Fruit fly (Drosophila melanogaster): ENCODE data around the gene CG45491.

The CG45491 gene

DNA sequence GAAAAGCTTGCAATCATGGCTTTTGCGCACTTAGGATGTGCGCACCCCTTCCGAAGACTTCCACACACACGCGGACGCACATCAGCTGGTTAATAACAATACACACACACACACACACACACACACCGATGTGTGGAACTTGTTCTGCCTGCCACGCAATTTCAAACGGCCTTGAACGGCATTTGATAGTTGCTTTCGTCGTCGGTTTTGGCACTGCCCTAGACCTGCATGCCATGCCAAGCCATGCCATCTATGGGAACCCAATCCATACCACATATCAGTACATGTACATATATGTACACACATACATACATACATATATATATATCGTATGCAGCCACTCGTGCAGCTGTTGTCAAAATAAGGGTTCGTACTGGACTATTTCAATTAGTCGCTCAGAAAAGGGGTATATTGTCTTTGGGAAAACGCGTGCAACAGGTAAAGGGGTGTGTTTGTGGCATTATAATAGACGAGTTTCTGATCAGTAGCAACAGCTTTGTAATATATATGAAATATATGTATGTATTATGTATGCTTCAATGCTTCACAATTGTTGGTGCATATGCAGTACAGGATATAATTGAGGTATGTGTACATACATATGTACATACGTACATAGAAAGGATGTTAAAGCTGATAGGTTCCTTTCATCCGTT lies 48.7 kb downstream of the CG45491 start, which contains the start of gene amn:
amn (minus strand) TSS at position 51 of the 656 bp plus-strand sequence.
- TF ChIP-seq scrt (GFP tag; optimal IDR thresholded peaks at IDR 0.05) (peak; percentile 59), CG8944 (GFP tag; optimal IDR thresholded peaks at IDR 0.05) (no peak), cg (GFP tag; optimal IDR thresholded peaks at IDR 0.05) (peak; percentile 49), gcm (GFP tag; optimal IDR thresholded peaks at IDR 0.05) (peak; percentile 19), pros (GFP tag; optimal IDR thresholded peaks at IDR 0.05) (peak; percentile 12), Kr (GFP tag; optimal IDR thresholded peaks at IDR 0.05) (peak; percentile 53), Hsf (GFP tag; optimal IDR thresholded peaks at IDR 0.05) (no peak), Lim3 (GFP tag; IDR thresholded peaks at IDR 0.05) (no peak), nerfin-1 (tag; optimal IDR thresholded peaks at IDR 0.05) (peak; percentile 65), HmgZ (tag; optimal IDR thresholded peaks at IDR 0.05) (no peak)

DNA sequence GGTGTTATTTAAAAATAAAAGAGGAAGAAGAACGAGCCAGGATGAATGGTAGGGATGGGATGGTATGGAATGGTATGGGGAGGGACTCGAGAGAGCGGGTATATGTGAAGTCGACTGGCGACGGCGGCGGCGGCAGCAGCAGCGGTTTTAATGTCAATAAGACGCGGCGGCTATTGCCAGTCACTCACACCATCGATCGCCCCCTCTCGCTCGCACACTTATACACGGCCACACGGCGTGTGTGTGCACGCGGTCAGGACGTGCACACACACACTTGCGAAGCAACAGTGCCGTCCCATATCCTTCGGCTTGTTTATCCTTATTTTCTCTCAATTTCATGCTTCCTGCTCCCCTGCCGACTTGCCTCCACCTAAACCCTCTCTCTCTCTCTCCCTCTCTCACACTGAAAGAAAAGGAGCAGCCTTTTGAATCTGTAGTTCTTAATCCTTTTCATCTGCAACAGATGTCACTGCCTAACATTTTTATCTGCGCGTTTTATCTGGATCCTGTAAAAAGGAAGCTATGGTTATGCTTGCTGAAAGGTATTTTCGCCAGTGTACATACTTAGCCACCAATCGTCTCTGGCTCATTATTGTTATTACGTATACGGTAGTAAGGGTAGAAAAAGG lies 49.6 kb downstream of the CG45491 start:
- TF ChIP-seq Elba2 (GFP tag; optimal IDR thresholded peaks at IDR 0.05) (peak; percentile 77), CG30020 (tag; optimal IDR thresholded peaks at IDR 0.05) (peak; percentile 9), CG3407 (GFP tag; optimal IDR thresholded peaks at IDR 0.05) (peak; percentile 64), ranshi (GFP tag; IDR thresholded peaks at IDR 0.05) (peak; percentile 83), Eip74EF (GFP tag; optimal IDR thresholded peaks at IDR 0.05) (peak in 1 of 2 experiments; percentile 16), CG10462 (GFP tag; optimal IDR thresholded peaks at IDR 0.05) (peak; percentile 58), CG1603 (tag; optimal IDR thresholded peaks at IDR 0.05) (peak; percentile 91), Dp (GFP tag; optimal IDR thresholded peaks at IDR 0.05) (no peak), Stat92E (GFP tag; optimal IDR thresholded peaks at IDR 0.05) (no peak), CrebB (tag; optimal IDR thresholded peaks at IDR 0.05) (peak; percentile 69), lilli (GFP tag; optimal IDR thresholded peaks at IDR 0.05) (peak; percentile 91), zen2 (GFP tag; IDR thresholded peaks at IDR 0.05; ENCODE audit: partially characterized antibody) (no peak), CkIIα-i1 (GFP tag; IDR thresholded peaks at IDR 0.05) (no peak), CG2199 (GFP tag; IDR thresholded peaks at IDR 0.05) (peak; percentile 37; the same call in 1 of the 3 replicates), CG10267 (tag; optimal IDR thresholded peaks at IDR 0.05) (peak; percentile 80), odd (GFP tag; optimal IDR thresholded peaks at IDR 0.05) (peak; percentile 74), CG7372 (GFP tag; IDR thresholded peaks at IDR 0.05) (peak; percentile 80), otp (GFP tag; IDR thresholded peaks at IDR 0.05) (peak; percentile 82; the same call in 2 of the 3 replicates), gem (tag; optimal IDR thresholded peaks at IDR 0.05) (peak; percentile 91), CG3847 (GFP tag; IDR thresholded peaks at IDR 0.05) (peak; percentile 79), CG31441 (GFP tag; IDR thresholded peaks at IDR 0.05) (peak; percentile 84), CoRest (tag; optimal IDR thresholded peaks at IDR 0.05) (peak; percentile 86), prd (optimal IDR thresholded peaks at IDR 0.05) (no peak), prd (GFP tag; IDR thresholded peaks at IDR 0.05) (peak; percentile 94), Ada2b (GFP tag; IDR thresholded peaks at IDR 0.05) (peak; percentile 73), Max (GFP tag; optimal IDR thresholded peaks at IDR 0.05) (peak; percentile 45), CG11456 (GFP tag; IDR thresholded peaks at IDR 0.05) (peak; percentile 87), Nf-YA (GFP tag; IDR thresholded peaks at IDR 0.05) (peak; percentile 45; the same call in 1 of the 2 replicates), BtbVII (GFP tag; optimal IDR thresholded peaks at IDR 0.05) (peak; percentile 71), ab (GFP tag; optimal IDR thresholded peaks at IDR 0.05) (peak; percentile 2), peb (GFP tag; IDR thresholded peaks at IDR 0.05) (peak; percentile 67), CG9876 (GFP tag; optimal IDR thresholded peaks at IDR 0.05) (peak; percentile 87), CG1647 (GFP tag; optimal IDR thresholded peaks at IDR 0.05) (peak; percentile 74), Drgx (GFP tag; IDR thresholded peaks at IDR 0.05) (no peak), row (GFP tag; IDR thresholded peaks at IDR 0.05) (peak; percentile 88), Scr (GFP tag; IDR thresholded peaks at IDR 0.05; ENCODE audit: partially characterized antibody) (no peak), pfk (GFP tag; optimal IDR thresholded peaks at IDR 0.05) (no peak), br (optimal IDR thresholded peaks at IDR 0.05) (no peak)
